Fruit fly (Drosophila melanogaster) Kc167 (cell line): ENCODE results near the gene CG7300.

ENCODE experiments used
- Myc ChIP-seq: fragments of >200 bp; optimal IDR thresholded peaks from 2 replicates; lab custom pipeline; 2017; ENCODE audit warnings: missing external identifiers
- Sin3A ChIP-seq: fragments of >200 bp; optimal IDR thresholded peaks from 2 replicates; lab custom pipeline; 2018; ENCODE audit warnings: missing external identifiers
- h ChIP-seq: fragments of >200 bp; optimal IDR thresholded peaks from 3 replicates; lab custom pipeline; 2018; ENCODE audit warnings: missing external identifiers
- insv ChIP-seq: fragments of >200 bp; optimal IDR thresholded peaks from 3 replicates; lab custom pipeline; 2018; ENCODE audit warnings: missing external identifiers
- psq ChIP-seq: fragments of >200 bp; optimal IDR thresholded peaks from 2 replicates; lab custom pipeline; 2017; ENCODE audit warnings: missing external identifiers
- ttk ChIP-seq: sonication (Bioruptor generic); optimal IDR thresholded peaks from 2 replicates; lab custom pipeline; 2017; ENCODE audit warnings: missing external identifiers

CG7300 gene

DNA sequence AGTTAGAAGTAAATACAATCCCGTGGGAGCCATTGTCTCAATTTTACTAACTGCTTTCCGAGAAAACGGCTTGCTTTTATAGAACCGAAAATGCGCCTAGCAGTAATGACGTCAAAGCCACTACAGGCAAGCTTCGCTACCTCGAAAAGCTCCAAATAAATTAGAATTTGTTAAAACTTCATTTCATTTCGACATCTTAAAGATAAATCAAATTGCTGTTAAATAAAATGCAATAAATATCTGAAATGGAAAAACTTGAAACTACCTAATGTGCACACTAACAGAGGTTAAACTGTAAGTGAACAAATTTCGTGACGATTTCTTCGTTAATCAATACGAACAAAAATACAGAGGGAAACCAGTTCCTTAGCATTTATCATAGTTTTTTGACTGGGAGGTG is at the start of gene CG7300:
CG7300 (minus strand) TSS at position 52 of the 400 bp plus-strand sequence.
- TF ChIP-seq Myc (lab: Kevin White, UChicago) = no peak
- no peak for TF ChIP-seq psq (lab: Kevin White, UChicago)
- no peak for TF ChIP-seq insv
- TF ChIP-seq ttk (lab: Kevin White, UChicago) = no peak
- no peak for TF ChIP-seq h

DNA sequence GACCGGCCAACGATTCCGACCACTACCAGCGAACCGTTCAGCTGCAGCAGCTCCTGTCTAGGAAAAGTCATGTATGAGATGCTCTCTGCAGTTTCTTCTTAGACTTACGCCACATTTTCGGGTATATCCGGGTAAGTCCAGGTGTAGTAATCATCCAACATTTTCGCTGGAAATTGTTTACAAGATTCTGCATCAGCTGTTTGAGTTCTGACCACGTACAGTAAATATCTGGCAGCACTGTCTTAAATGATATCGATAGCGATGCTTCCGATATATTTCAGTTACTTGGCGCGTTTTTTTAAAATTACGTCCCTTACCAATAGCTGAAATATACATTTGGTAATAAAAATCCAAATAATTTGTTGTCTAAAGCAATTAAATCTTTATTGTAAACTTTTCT is 45.9 kb upstream of the CG7300 start, which contains the start of gene CG6729:
CG6729 (minus strand) TSS at position 222 of the 400 bp plus-strand sequence.
- TF ChIP-seq insv = no peak
- no peak for TF ChIP-seq h
- TF ChIP-seq Sin3A = no peak

DNA sequence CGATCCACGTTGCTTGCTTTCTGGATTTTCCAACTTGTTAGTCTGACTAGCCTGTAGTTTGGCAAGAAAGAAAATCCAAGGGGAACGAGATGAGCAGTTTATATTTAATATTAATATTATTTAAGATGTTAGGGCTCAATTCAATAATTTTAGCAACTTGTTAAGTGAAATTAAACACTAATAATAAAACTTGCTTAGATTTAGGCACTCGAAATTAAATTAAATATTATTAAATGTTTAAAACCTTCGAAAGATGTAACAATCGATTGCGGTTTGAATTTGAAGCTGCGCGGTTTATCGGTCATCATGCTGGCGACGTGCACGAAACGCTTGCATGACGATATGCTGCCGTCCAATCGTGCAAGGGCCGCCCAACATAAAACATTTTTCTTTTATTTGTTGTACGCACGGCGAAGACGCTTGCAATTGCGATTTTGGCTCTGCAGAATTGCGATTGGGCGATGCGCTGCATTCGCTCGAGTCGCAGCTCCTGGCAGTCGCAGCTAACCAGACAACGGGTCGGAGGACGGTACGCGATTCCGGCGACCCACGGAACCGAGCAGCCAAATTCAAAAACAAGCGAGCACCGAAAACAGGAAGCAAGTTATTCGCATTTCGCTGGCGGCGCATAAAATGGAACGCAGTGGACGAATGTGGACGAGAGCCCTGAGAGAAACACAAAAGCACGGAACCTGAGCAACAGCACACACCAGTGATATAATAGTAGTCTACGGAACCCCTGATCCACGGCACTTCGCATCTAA is 39.3 kb upstream of the CG7300 start, which contains the start of the genes Vha16-5 and CG12299:
Vha16-5 (minus strand) TSS at position 51 of the 764 bp plus-strand sequence.
CG12299 (plus strand) TSS at position 353 of the 764 bp plus-strand sequence.
- TF ChIP-seq insv (no peak), Sin3A (no peak), psq (lab: Kevin White, UChicago) (no peak)

- TF ChIP-seq insv (no peak), Sin3A (no peak), psq (lab: Kevin White, UChicago) (no peak), ttk (lab: Kevin White, UChicago) (no peak), h (no peak), Myc (lab: Kevin White, UChicago) (no peak)
Observed at dm6 chr2L:10735923-10736322, 38.1 kb upstream of the CG7300 start, which contains the start of gene Nup107. Gene Nup107 (minus strand): TSS chr2L:10736071.

DNA sequence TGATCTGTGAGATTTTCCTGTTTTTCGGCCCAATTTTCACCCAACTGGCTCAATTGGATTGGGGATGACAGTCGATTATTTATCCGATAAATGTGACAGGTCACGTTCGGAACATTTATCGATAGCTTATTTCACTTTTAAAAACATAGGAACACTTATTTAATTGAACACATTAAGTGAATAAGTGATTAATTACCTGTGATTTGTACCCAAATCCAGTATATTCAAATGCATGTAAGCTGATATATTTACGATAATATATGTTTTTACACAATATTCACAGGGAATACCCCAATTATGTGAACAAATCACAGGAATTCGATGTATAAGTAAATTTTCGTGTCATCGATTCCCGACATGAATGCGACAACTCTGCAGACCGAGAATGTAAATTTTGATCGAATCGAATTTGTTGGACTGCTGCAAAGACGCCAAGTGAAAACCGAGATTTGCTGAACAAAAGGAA is 34.5 kb upstream of the CG7300 start, which contains the start of the genes EMC3 and Dpy-30L1:
EMC3 (minus strand) TSS at position 81 of the 466 bp plus-strand sequence.
Dpy-30L1 (plus strand) TSS at position 311 of the 466 bp plus-strand sequence.
- no peak for TF ChIP-seq Myc (lab: Kevin White, UChicago)
- no peak for TF ChIP-seq insv
- TF ChIP-seq ttk (lab: Kevin White, UChicago) = no peak
- no peak for TF ChIP-seq h
- no peak for TF ChIP-seq Sin3A
- no peak for TF ChIP-seq psq (lab: Kevin White, UChicago)

DNA sequence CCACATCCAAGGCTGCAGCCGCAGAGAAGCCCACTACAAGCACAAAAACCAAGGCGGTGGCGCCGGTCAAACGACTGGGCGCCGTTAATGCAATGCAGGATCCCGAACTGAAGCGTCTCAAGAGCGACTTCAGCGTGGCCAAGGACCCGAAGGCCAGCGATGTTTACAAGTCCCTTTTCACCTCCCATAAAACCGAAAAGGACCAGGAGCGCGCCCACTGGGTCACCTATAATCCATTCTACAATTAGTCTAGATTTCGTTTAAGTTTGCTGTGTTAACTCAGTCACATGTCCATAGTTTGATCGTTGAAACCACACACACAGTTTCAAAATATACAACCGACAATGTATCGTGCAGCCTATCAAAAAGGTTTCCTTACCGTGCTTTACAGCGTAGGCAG is 32.1 kb upstream of the CG7300 start, which contains the start of gene CG17118:
CG17118 (plus strand) TSS at position 301 of the 400 bp plus-strand sequence.
- TF ChIP-seq Sin3A (no peak), psq (lab: Kevin White, UChicago) (no peak), h (no peak), insv (no peak), ttk (lab: Kevin White, UChicago) (no peak), Myc (lab: Kevin White, UChicago) (no peak)

DNA sequence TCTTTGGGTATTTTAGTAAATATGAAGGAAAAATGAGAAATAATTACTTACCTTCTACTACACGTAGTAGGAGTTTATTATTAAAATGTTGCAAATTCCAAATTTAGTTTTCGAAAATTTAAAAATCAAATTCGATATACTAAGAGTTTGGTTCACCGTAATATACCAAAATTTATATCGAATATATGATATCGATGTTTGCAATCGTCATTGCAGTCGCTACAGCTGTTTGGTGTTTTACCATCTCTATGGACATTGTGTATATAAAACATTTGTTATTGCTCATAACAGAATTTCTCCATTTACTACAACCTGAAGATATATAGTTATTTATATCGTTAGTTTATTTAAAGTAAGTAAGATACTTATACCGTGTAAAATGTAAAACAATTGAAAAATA is 30.9 kb upstream of the CG7300 start, which contains the start of gene CG6443:
CG6443 (plus strand) TSS at position 228 of the 400 bp plus-strand sequence.
- TF ChIP-seq insv = no peak
- TF ChIP-seq Sin3A = no peak
- no peak for TF ChIP-seq Myc (lab: Kevin White, UChicago)
- no peak for TF ChIP-seq h
- no peak for TF ChIP-seq psq (lab: Kevin White, UChicago)
- no peak for TF ChIP-seq ttk (lab: Kevin White, UChicago)

dm6 chr2L:10723903-10724302 is 26.1 kb upstream of the CG7300 start, which contains the start of gene CG6431:
Gene CG6431 (plus strand): TSS chr2L:10724203.
- TF ChIP-seq Sin3A = no peak

- TF ChIP-seq Myc (lab: Kevin White, UChicago) (no peak), h (no peak), ttk (lab: Kevin White, UChicago) (no peak), psq (lab: Kevin White, UChicago) (no peak)
Observed at dm6 chr2L:10721535-10721934, 23.7 kb upstream of the CG7300 start.

dm6 chr2L:10711221-10711620 is 13.4 kb upstream of the CG7300 start:
- TF ChIP-seq Myc (lab: Kevin White, UChicago) (no peak), insv (no peak), ttk (lab: Kevin White, UChicago) (no peak), h (no peak), Sin3A (no peak), psq (lab: Kevin White, UChicago) (no peak)

DNA sequence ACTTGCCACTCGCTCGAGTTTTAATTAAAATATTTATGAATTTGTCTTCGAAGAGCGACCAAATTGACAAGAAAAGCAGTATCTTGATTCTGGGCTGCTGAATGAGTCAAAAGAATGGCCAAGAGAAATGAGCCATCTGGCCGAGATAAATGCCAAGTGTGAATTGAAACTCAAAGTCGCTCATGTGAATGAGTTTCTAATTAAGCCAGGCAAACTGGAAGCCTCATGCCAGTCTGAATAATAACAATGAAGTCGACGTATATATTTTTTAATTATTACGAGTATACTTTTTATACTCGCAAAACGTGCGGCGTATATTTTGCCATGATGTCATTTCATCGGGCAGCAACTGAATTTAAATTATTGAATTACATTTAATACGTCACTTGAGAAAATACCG is 11.5 kb upstream of the CG7300 start, which contains the start of gene Lip2:
Lip2 (minus strand) TSS at position 101 of the 400 bp plus-strand sequence.
- TF ChIP-seq ttk (lab: Kevin White, UChicago) = no peak
- TF ChIP-seq h = no peak
- no peak for TF ChIP-seq Myc (lab: Kevin White, UChicago)
- TF ChIP-seq Sin3A = no peak
- no peak for TF ChIP-seq psq (lab: Kevin White, UChicago)
- TF ChIP-seq insv = no peak

DNA sequence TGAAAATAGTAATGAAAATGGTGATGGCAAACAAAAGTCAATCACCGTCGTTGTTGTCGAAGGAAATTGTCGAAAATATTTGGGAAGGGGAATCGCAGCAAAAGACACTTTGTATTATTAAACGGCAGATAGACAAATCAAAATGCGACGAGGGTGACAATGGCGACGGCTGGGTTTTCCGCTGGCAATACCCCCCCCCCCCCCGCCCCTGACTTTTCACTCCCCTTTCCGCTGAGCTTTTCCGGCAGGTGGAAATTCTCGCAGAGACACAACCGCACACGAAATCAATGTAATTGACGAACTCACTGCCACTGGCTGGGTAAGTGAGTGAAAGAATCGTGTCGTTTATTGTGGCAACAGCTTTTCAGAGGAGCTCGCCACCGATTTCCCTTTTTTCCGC is 10.2 kb upstream of the CG7300 start:
- no peak for TF ChIP-seq Myc (lab: Kevin White, UChicago)
- no peak for TF ChIP-seq insv
- TF ChIP-seq psq (lab: Kevin White, UChicago) = no peak
- no peak for TF ChIP-seq h
- no peak for TF ChIP-seq ttk (lab: Kevin White, UChicago)
- no peak for TF ChIP-seq Sin3A

DNA sequence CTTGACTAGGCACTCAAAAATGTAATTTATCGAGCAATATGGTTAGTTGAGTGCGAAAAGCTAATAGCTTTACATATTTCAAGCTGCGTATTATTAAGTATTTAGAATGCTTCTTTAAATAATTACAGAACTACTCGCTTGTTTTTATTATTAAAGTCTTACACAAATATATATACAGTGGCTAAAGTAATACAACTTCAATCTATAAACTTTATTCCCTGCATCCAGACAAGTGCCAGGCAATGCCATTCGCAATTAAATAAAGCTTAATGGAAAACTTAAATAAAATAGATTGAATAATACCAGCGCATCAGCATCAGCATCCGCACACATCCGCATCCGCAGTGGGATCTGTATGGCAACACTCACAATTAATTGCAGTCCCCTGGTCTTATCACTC is 8.4 kb upstream of the CG7300 start:
- TF ChIP-seq Sin3A (no peak), Myc (lab: Kevin White, UChicago) (no peak), psq (lab: Kevin White, UChicago) (no peak)
